Worm (Caenorhabditis elegans): ENCODE results near the gene dlc-2.

ce11 chrIV:12086498-12086897 is 24.9 kb downstream of the dlc-2 start:
- TF ChIP-seq ceh-36 (tag; optimal IDR thresholded peaks at IDR 0.05) (peak; percentile 68), ceh-13 (GFP tag; optimal IDR thresholded peaks at IDR 0.05) (peak; percentile 55), pes-1 (GFP tag; IDR thresholded peaks at IDR 0.05) (peak; percentile 86), ets-7 (tag; optimal IDR thresholded peaks at IDR 0.05) (peak; percentile 6)

Measured in whole organism, early embryonic.